Fruit fly (Drosophila melanogaster): ENCODE data around the gene Ugt316A1.

The Ugt316A1 gene

dm6 chr3L:19032676-19033075 is 29.9 kb downstream of the Ugt316A1 start:
- TF ChIP-seq Myc (optimal IDR thresholded peaks at IDR 0.05) (no peak), h (optimal IDR thresholded peaks at IDR 0.05) (no peak), ttk (optimal IDR thresholded peaks at IDR 0.05) (no peak), psq (optimal IDR thresholded peaks at IDR 0.05) (no peak), Sin3A (optimal IDR thresholded peaks at IDR 0.05) (no peak)

DNA sequence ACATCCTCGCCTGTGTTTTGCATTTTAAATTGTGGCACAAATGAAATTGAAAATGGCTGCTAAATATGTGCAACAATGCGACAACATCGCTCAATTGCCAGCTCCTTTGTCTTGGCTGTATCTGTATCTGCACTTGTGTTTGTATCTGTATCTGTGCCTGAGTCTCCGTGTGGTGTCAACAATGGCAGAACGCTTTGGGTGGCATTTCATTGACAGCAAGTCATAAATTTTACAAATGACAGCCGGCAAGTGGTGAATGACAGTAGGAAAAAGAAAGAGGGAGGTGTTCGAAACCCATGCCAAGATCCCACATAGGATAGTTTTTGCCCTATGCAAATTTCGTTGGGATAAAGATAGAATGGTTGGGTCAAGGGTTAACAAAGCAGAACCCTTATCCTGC is 30.8 kb downstream of the Ugt316A1 start:
- no peak for TF ChIP-seq Myc (optimal IDR thresholded peaks at IDR 0.05)
- TF ChIP-seq Sin3A (optimal IDR thresholded peaks at IDR 0.05) = no peak
- no peak for TF ChIP-seq insv (optimal IDR thresholded peaks at IDR 0.05)
- no peak for TF ChIP-seq ttk (optimal IDR thresholded peaks at IDR 0.05)
- no peak for TF ChIP-seq h (optimal IDR thresholded peaks at IDR 0.05)
- TF ChIP-seq psq (optimal IDR thresholded peaks at IDR 0.05) = no peak

dm6 chr3L:19027172-19027571 is 35.4 kb downstream of the Ugt316A1 start:
- no peak for TF ChIP-seq ttk (optimal IDR thresholded peaks at IDR 0.05)
- no peak for TF ChIP-seq Myc (optimal IDR thresholded peaks at IDR 0.05)
- TF ChIP-seq insv (optimal IDR thresholded peaks at IDR 0.05) = no peak
- TF ChIP-seq Sin3A (optimal IDR thresholded peaks at IDR 0.05) = no peak
- TF ChIP-seq h (optimal IDR thresholded peaks at IDR 0.05) = no peak
- TF ChIP-seq psq (optimal IDR thresholded peaks at IDR 0.05) = no peak

- TF ChIP-seq insv (optimal IDR thresholded peaks at IDR 0.05) (no peak), h (optimal IDR thresholded peaks at IDR 0.05) (no peak), Myc (optimal IDR thresholded peaks at IDR 0.05) (no peak), Sin3A (optimal IDR thresholded peaks at IDR 0.05) (no peak), ttk (optimal IDR thresholded peaks at IDR 0.05) (no peak), psq (optimal IDR thresholded peaks at IDR 0.05) (no peak)
These were observed 37.8 kb downstream of the Ugt316A1 start for dm6 chr3L:19024800-19025199.

dm6 chr3L:19021701-19022100 is 40.9 kb downstream of the Ugt316A1 start:
- TF ChIP-seq h (optimal IDR thresholded peaks at IDR 0.05) (no peak), Myc (optimal IDR thresholded peaks at IDR 0.05) (no peak), Sin3A (optimal IDR thresholded peaks at IDR 0.05) (no peak), ttk (optimal IDR thresholded peaks at IDR 0.05) (no peak)

dm6 chr3L:19020467-19020866 is 42.1 kb downstream of the Ugt316A1 start:
- TF ChIP-seq h (optimal IDR thresholded peaks at IDR 0.05) = no peak
- no peak for TF ChIP-seq psq (optimal IDR thresholded peaks at IDR 0.05)
- TF ChIP-seq Sin3A (optimal IDR thresholded peaks at IDR 0.05) = no peak
- TF ChIP-seq insv (optimal IDR thresholded peaks at IDR 0.05) = no peak
- no peak for TF ChIP-seq Myc (optimal IDR thresholded peaks at IDR 0.05)
- TF ChIP-seq ttk (optimal IDR thresholded peaks at IDR 0.05) = no peak

dm6 chr3L:19019308-19019749 is 43.3 kb downstream of the Ugt316A1 start:
- TF ChIP-seq ttk (optimal IDR thresholded peaks at IDR 0.05) (no peak), psq (optimal IDR thresholded peaks at IDR 0.05) (no peak), h (optimal IDR thresholded peaks at IDR 0.05) (no peak), insv (optimal IDR thresholded peaks at IDR 0.05) (no peak), Sin3A (optimal IDR thresholded peaks at IDR 0.05) (no peak), Myc (optimal IDR thresholded peaks at IDR 0.05) (no peak)

DNA sequence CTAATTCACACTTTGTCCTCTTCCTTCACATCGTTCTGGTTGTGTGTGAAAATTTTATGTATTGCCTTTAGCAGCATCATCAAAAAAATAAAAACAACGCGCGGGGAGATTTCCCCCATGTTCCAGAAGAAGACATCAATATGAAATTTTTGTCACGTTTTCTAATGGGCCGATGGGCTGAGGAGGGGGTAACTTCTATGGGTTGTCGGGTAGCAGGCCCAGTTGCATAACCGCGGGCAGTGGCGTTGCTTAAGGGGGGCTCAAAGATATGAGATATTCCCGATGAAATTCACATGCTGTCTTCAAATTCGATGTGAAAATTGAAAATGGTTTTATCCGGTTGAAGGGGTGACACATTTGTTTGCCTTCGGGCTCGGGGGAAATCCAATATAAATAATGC is 44.2 kb downstream of the Ugt316A1 start:
- TF ChIP-seq insv (optimal IDR thresholded peaks at IDR 0.05) (no peak), h (optimal IDR thresholded peaks at IDR 0.05) (no peak), Myc (optimal IDR thresholded peaks at IDR 0.05) (no peak)

DNA sequence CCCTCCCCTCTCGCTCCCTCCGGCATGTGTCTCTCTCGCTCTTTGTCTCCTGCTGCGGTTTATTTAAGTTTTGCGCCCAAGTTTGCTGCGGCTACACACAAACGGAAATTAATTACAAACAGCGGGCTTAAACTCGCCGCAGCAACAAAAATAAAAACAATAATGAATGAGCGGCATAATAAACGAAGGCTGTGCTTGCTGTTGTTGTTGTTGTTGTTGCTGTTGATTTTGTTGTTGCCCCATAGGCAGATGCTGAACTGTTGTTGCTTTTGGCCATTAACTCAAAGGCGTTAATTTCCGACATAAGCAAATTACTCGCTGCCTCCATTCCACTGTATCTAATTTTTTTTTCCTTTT is 45.8 kb downstream of the Ugt316A1 start:
- TF ChIP-seq ttk (optimal IDR thresholded peaks at IDR 0.05) = no peak
- TF ChIP-seq psq (optimal IDR thresholded peaks at IDR 0.05) = no peak
- TF ChIP-seq Sin3A (optimal IDR thresholded peaks at IDR 0.05) = no peak
- no peak for TF ChIP-seq Myc (optimal IDR thresholded peaks at IDR 0.05)
- TF ChIP-seq h (optimal IDR thresholded peaks at IDR 0.05) = no peak
- no peak for TF ChIP-seq insv (optimal IDR thresholded peaks at IDR 0.05)

DNA sequence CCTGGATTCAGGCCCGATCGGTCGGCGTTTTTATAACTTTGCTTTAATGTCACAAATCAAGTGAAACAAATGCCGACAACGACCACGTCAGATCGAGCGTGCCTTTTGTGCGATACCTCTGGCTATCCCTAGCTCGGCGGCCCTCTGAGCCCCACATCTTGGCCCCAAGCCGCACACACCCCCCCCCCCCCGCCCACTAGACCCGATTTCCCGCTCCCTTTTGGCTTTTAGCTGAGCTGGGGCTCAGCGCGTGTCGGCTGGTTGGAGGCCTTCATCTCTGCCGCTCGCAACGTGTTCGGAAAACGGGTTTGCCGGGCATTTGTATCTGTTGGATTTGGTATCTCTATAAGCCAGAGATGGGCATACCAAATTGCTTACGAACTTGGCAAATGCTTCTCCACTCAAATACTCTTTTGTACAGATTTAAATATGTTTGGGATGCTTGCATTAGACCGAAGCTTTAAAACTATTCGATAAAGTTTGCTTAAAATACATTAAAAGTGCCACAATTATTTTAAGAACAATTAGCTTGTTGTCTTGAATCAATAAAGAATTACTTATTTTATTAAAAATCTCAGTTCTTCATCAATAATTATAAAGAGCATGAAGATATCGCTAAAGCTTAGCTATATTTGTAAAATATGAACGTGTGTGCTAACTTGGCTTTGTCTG is 46.3 kb downstream of the Ugt316A1 start:
- TF ChIP-seq psq (optimal IDR thresholded peaks at IDR 0.05) (no peak), Sin3A (optimal IDR thresholded peaks at IDR 0.05) (no peak), Myc (optimal IDR thresholded peaks at IDR 0.05) (no peak), ttk (optimal IDR thresholded peaks at IDR 0.05) (no peak), h (optimal IDR thresholded peaks at IDR 0.05) (no peak), insv (optimal IDR thresholded peaks at IDR 0.05) (no peak)

DNA sequence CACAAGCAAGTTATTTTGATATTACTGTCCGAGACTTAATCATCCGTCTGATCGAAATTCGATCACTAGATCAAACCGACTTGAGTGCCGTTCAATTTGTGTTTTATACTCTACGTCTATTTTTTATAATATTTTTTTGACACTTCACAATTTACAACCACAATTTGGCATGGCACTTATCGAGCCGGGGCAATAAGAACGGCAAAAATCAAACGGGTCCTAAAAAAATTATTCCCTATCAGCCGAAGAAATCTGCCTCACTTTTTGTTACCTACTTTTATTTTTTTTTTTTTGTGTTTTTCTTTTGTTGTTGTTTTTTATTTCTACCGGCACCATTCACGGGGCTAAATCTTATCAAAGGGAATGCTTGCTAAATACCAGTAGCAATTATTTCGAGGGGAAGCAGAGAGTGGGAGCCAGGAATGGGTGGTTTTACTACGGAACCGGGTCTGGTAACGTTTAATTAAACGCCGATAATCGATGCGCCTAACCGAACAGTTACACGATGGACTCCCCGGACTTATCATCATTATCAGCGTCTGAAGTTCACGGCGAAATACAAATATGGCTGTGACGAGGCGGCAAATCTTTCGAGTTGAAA is 47.1 kb downstream of the Ugt316A1 start:
- no peak for TF ChIP-seq Sin3A (optimal IDR thresholded peaks at IDR 0.05)
- no peak for TF ChIP-seq ttk (optimal IDR thresholded peaks at IDR 0.05)
- TF ChIP-seq Myc (optimal IDR thresholded peaks at IDR 0.05) = no peak
- no peak for TF ChIP-seq h (optimal IDR thresholded peaks at IDR 0.05)
- TF ChIP-seq psq (optimal IDR thresholded peaks at IDR 0.05) = no peak
- TF ChIP-seq insv (optimal IDR thresholded peaks at IDR 0.05) = no peak

DNA sequence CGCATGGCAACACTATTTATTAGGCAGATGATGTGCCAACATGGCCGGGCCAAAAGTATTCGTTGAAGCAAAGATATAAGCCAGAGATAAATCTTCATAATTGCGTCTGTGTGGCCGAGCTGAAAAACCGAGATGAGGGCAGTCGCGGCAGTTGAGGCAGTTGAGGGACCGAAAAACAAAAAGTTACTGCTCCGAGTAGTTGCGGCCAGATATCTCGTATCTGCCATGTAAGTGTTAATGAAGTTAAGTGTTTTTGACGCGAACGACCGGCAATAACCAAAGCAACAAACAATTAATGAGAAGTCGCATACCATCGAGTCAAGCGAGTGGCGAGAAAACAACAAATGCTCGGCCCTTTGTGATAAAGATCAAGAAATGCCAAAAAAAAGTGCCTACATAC is 47.8 kb downstream of the Ugt316A1 start:
- no peak for TF ChIP-seq ttk (optimal IDR thresholded peaks at IDR 0.05)
- no peak for TF ChIP-seq Sin3A (optimal IDR thresholded peaks at IDR 0.05)
- no peak for TF ChIP-seq insv (optimal IDR thresholded peaks at IDR 0.05)
- no peak for TF ChIP-seq Myc (optimal IDR thresholded peaks at IDR 0.05)
- TF ChIP-seq psq (optimal IDR thresholded peaks at IDR 0.05) = no peak

DNA sequence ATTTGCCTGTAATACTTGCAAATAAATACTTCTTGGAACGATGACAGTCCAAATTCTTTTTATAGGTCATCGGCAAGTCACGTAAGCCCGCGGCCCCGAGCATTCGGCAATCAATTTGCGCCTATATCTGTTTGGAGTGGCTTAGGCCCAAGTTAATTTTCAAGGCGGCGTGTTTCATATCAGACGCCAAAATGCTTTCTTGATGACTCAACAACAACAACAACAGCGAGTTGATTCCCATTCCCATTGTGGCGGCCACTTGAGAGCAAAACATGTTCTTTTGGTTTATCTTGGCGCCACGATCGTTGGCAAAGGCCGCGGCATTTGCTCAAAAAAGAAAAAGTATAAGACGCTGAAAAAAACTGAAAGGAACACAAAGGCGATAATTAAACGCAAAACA is 48.5 kb downstream of the Ugt316A1 start:
- no peak for TF ChIP-seq Sin3A (optimal IDR thresholded peaks at IDR 0.05)
- no peak for TF ChIP-seq h (optimal IDR thresholded peaks at IDR 0.05)
- no peak for TF ChIP-seq ttk (optimal IDR thresholded peaks at IDR 0.05)
- TF ChIP-seq Myc (optimal IDR thresholded peaks at IDR 0.05) = no peak
- no peak for TF ChIP-seq insv (optimal IDR thresholded peaks at IDR 0.05)
- no peak for TF ChIP-seq psq (optimal IDR thresholded peaks at IDR 0.05)

Measured in Kc167 (cell line).